Worm (Caenorhabditis elegans): ENCODE measurements around the gene arx-6.
A peak's percentile ranks its signal among the peaks of the same experiment; 100 is the strongest.

Gene arx-6

ce11 chrIII:4905405-4905804 lies 26.9 kb downstream of the arx-6 start, which contains the start of gene F26F4.8:
Gene F26F4.8, minus strand, starts transcription at chrIII:4905473.
- TF ChIP-seq pax-3 (tag; optimal IDR thresholded peaks at IDR 0.05), result peak; percentile 69
- TF ChIP-seq nhr-11 (tag; optimal IDR thresholded peaks at IDR 0.05), result no peak
- peak; percentile 35 to 51 for TF ChIP-seq lsy-2 (tag; optimal IDR thresholded peaks at IDR 0.05)
- TF ChIP-seq lin-39 (tag; optimal IDR thresholded peaks at IDR 0.05), result no peak
- peak; percentile 66 for TF ChIP-seq nhr-47 (tag; optimal IDR thresholded peaks at IDR 0.05)
- TF ChIP-seq nhr-71 (tag; optimal IDR thresholded peaks at IDR 0.05), result peak; percentile 68
- no peak for TF ChIP-seq ceh-82 (tag; optimal IDR thresholded peaks at IDR 0.05)
- TF ChIP-seq tlp-1 (tag; optimal IDR thresholded peaks at IDR 0.05), result no peak
- peak; percentile 57 for TF ChIP-seq fkh-8 (tag; optimal IDR thresholded peaks at IDR 0.05)
- TF ChIP-seq nhr-20 (tag; optimal IDR thresholded peaks at IDR 0.05), result peak; percentile 46
- TF ChIP-seq dsc-1 (tag; optimal IDR thresholded peaks at IDR 0.05), result peak; percentile 53
- TF ChIP-seq dpl-1 (GFP tag; optimal IDR thresholded peaks at IDR 0.05), result peak; percentile 52 to 84 (median 73)
- peak; percentile 46 for TF ChIP-seq sox-4 (tag; optimal IDR thresholded peaks at IDR 0.05)
- peak; percentile 69 for TF ChIP-seq nhr-85 (tag)
- peak; percentile 94 for TF ChIP-seq ceh-90 (tag; optimal IDR thresholded peaks at IDR 0.05)
- peak; percentile 77 to 83 for TF ChIP-seq lin-35 (GFP tag; optimal IDR thresholded peaks at IDR 0.05)
- no peak for TF ChIP-seq zip-4 (GFP tag; optimal IDR thresholded peaks at IDR 0.05)
- peak; percentile 39 for TF ChIP-seq mep-1 (tag; optimal IDR thresholded peaks at IDR 0.05)
- peak; percentile 64 for TF ChIP-seq lin-14 (GFP tag; optimal IDR thresholded peaks at IDR 0.05)
- TF ChIP-seq snu-23 (GFP tag; optimal IDR thresholded peaks at IDR 0.05), result peak; percentile 26
- peak; percentile 61 to 76 for TF ChIP-seq efl-1 (optimal IDR thresholded peaks at IDR 0.05)
- TF ChIP-seq efl-1 (GFP tag; optimal IDR thresholded peaks at IDR 0.05 in 1 of 2), result peak; percentile 84 to 98
- TF ChIP-seq swsn-7 (tag; optimal IDR thresholded peaks at IDR 0.05), result peak; percentile 19
- TF ChIP-seq pag-3 (tag; optimal IDR thresholded peaks at IDR 0.05; ENCODE audit: borderline replicate concordance, insufficient read depth), result peak; percentile 73
- no peak for TF ChIP-seq vab-15 (tag; optimal IDR thresholded peaks at IDR 0.05)
- peak; percentile 63 for TF ChIP-seq nhr-90 (tag; optimal IDR thresholded peaks at IDR 0.05; ENCODE audit: poor library complexity)
- no peak for TF ChIP-seq mef-2 (tag; optimal IDR thresholded peaks at IDR 0.05)
- peak; percentile 65 for TF ChIP-seq unc-98 (GFP tag; IDR thresholded peaks at IDR 0.05)
- TF ChIP-seq snpc-4 (tag; optimal IDR thresholded peaks at IDR 0.05), result peak; percentile 16
- TF ChIP-seq C04F5.9 (tag; optimal IDR thresholded peaks at IDR 0.05), result peak; percentile 59
- peak; percentile 30 for TF ChIP-seq lin-15B (tag; optimal IDR thresholded peaks at IDR 0.05)
- peak; percentile 70 for TF ChIP-seq tbx-2 (tag; optimal IDR thresholded peaks at IDR 0.05)
- peak; percentile 61 for TF ChIP-seq egl-13 (tag; optimal IDR thresholded peaks at IDR 0.05)
- peak; percentile 37 for TF ChIP-seq isw-1 (GFP tag; IDR thresholded peaks at IDR 0.05)
- TF ChIP-seq xbp-1 (tag; optimal IDR thresholded peaks at IDR 0.05), result no peak
- peak; percentile 82 for TF ChIP-seq lir-3 (tag; optimal IDR thresholded peaks at IDR 0.05; ENCODE audit: poor library complexity)
- no peak for TF ChIP-seq egl-27 (tag; optimal IDR thresholded peaks at IDR 0.05)
- TF ChIP-seq irx-1 (tag; optimal IDR thresholded peaks at IDR 0.05), result peak; percentile 88
- TF ChIP-seq nhr-76 (tag; optimal IDR thresholded peaks at IDR 0.05), result no peak
- no peak for TF ChIP-seq nhr-19 (GFP tag; conservative IDR thresholded peaks at IDR 0.05)
- no peak for TF ChIP-seq aly-2 (tag; optimal IDR thresholded peaks at IDR 0.05)
- TF ChIP-seq sup-37 (GFP tag; optimal IDR thresholded peaks at IDR 0.05), result no peak
- peak; percentile 26 for TF ChIP-seq unc-86 (tag; optimal IDR thresholded peaks at IDR 0.05)
- TF ChIP-seq ets-5 (GFP tag; IDR thresholded peaks at IDR 0.05), result no peak
- peak; percentile 88 for TF ChIP-seq fkh-4 (tag; optimal IDR thresholded peaks at IDR 0.05; ENCODE audit: borderline replicate concordance)
- peak in 1 of 2 experiments; percentile 68 for TF ChIP-seq ztf-11 (tag; optimal IDR thresholded peaks at IDR 0.05)
- no peak for TF ChIP-seq hlh-17 (GFP tag; optimal IDR thresholded peaks at IDR 0.05; ENCODE audit: borderline replicate concordance)
- peak; percentile 5 for TF ChIP-seq Y116A8C.19 (tag; optimal IDR thresholded peaks at IDR 0.05; ENCODE audit: borderline replicate concordance)
- TF ChIP-seq fos-1 (tag; optimal IDR thresholded peaks at IDR 0.05), result no peak
- peak; percentile 59 for TF ChIP-seq rnt-1 (tag; optimal IDR thresholded peaks at IDR 0.05)

Data from whole organism, L1 larva.